Fruit fly (Drosophila melanogaster): ENCODE measurements around the gene SelR.
A peak's percentile ranks its signal among the peaks of the same experiment; 100 is the strongest.

Gene SelR

DNA sequence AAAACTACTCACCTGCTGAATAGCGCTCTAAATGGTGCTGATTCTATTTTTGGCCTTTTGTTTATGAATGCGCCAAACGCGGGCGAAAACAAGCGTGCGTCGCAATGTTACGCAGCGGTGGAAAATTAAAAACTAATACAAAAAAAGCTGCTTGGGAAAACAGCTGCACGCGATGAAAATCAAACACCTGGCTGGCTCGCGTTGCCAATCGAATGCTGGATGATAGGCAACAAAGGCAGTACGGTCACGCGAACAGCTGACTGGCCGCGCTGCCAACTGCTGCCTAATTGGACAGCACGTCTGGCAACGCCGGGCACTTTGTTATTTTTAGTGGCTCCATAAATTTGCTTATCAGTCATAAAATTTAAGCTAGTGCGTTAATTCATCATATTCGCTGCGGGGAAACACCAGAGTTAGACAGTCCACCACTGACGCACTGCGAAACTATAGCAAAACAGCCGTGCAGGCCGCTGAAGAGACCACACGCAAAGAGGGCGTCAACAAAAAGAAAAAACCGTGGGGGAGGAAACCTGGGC, at the start of gene SelR, which contains the start of gene Tsp86D (continued):
- TF ChIP-seq emc (GFP tag; optimal IDR thresholded peaks at IDR 0.05) (no peak), slou (GFP tag; optimal IDR thresholded peaks at IDR 0.05) (no peak), CG6272 (GFP tag; IDR thresholded peaks at IDR 0.05) (no peak), stwl (tag; optimal IDR thresholded peaks at IDR 0.05) (peak; percentile 75), nau (GFP tag; optimal IDR thresholded peaks at IDR 0.05) (peak; percentile 89), Nf-YC (tag; optimal IDR thresholded peaks at IDR 0.05) (peak; percentile 66), MBD-R2 (GFP tag; IDR thresholded peaks at IDR 0.05) (peak; percentile 97), row (GFP tag; IDR thresholded peaks at IDR 0.05) (peak; percentile 13; the same call in 1 of the 3 replicates), CG13894 (tag; optimal IDR thresholded peaks at IDR 0.05) (peak; percentile 84), CG11398 (GFP tag; optimal IDR thresholded peaks at IDR 0.05) (no peak), CG12071 (GFP tag; optimal IDR thresholded peaks at IDR 0.05) (peak; percentile 47), rib (GFP tag; IDR thresholded peaks at IDR 0.05) (no peak), exex (tag; optimal IDR thresholded peaks at IDR 0.05) (peak; percentile 72), Dip3 (GFP tag; optimal IDR thresholded peaks at IDR 0.05) (no peak), HLH4C (GFP tag; IDR thresholded peaks at IDR 0.05; ENCODE audit: partially characterized antibody) (peak; percentile 48; the same call in 1 of the 3 replicates), Oli (tag; optimal IDR thresholded peaks at IDR 0.05) (no peak), tgo (GFP tag; IDR thresholded peaks at IDR 0.05) (no peak), H15 (GFP tag; IDR thresholded peaks at IDR 0.05) (no peak), Fer1 (GFP tag; optimal IDR thresholded peaks at IDR 0.05) (peak; percentile 74), tll (GFP tag; optimal IDR thresholded peaks at IDR 0.05) (peak in 1 of 2 experiments; percentile 8), az2 (GFP tag; optimal IDR thresholded peaks at IDR 0.05) (no peak), kni (GFP tag; optimal IDR thresholded peaks at IDR 0.05) (peak; percentile 16), schlank (tag; optimal IDR thresholded peaks at IDR 0.05) (peak; percentile 6), CTCF (GFP tag; optimal IDR thresholded peaks at IDR 0.05) (peak; percentile 65), ab (GFP tag; optimal IDR thresholded peaks at IDR 0.05) (no peak), Stat92E (GFP tag; optimal IDR thresholded peaks at IDR 0.05) (peak in 1 of 3 experiments; percentile 60), CG7786 (GFP tag; optimal IDR thresholded peaks at IDR 0.05) (no peak), CG7963 (GFP tag; IDR thresholded peaks at IDR 0.05; ENCODE audit: partially characterized antibody) (peak; percentile 25; the same call in 1 of the 3 replicates), grau (tag; optimal IDR thresholded peaks at IDR 0.05) (peak; percentile 32), CG8290 (GFP tag; optimal IDR thresholded peaks at IDR 0.05) (peak; percentile 18), CG8290 (tag; optimal IDR thresholded peaks at IDR 0.05) (peak in 1 of 2 experiments; percentile 65), Rfx (GFP tag; IDR thresholded peaks at IDR 0.05) (peak; percentile 49; the same call in 1 of the 2 replicates), CG17912 (GFP tag; optimal IDR thresholded peaks at IDR 0.05) (peak; percentile 57), CG10267 (tag; optimal IDR thresholded peaks at IDR 0.05) (peak; percentile 57), CG4328 (GFP tag; optimal IDR thresholded peaks at IDR 0.05) (peak; percentile 65), gem (tag; optimal IDR thresholded peaks at IDR 0.05) (no peak), YL-1 (GFP tag; optimal IDR thresholded peaks at IDR 0.05) (peak; percentile 95), jigr1 (GFP tag; IDR thresholded peaks at IDR 0.05) (no peak), CG33213 (GFP tag; optimal IDR thresholded peaks at IDR 0.05) (peak; percentile 27), scrt (GFP tag; optimal IDR thresholded peaks at IDR 0.05) (peak; percentile 45), unpg (GFP tag; optimal IDR thresholded peaks at IDR 0.05) (peak; percentile 40), MTF-1 (GFP tag; optimal IDR thresholded peaks at IDR 0.05; ENCODE audit: borderline replicate concordance) (peak; percentile 55), CG8944 (GFP tag; optimal IDR thresholded peaks at IDR 0.05) (no peak), cas (GFP tag; IDR thresholded peaks at IDR 0.05) (no peak), Opbp (GFP tag; IDR thresholded peaks at IDR 0.05; ENCODE audit: partially characterized antibody) (peak; percentile 76), chm (GFP tag; IDR thresholded peaks at IDR 0.05) (no peak), CG7928 (GFP tag; optimal IDR thresholded peaks at IDR 0.05) (peak; percentile 22), sens-2 (GFP tag; IDR thresholded peaks at IDR 0.05) (no peak), PHDP (tag; optimal IDR thresholded peaks at IDR 0.05) (peak; percentile 65), unc-4 (GFP tag; IDR thresholded peaks at IDR 0.05; ENCODE audit: partially characterized antibody) (peak; percentile 66)

All from whole organism, embryonic.